Fruit fly (Drosophila melanogaster): ENCODE results near the gene deltaCOP.

DNA sequence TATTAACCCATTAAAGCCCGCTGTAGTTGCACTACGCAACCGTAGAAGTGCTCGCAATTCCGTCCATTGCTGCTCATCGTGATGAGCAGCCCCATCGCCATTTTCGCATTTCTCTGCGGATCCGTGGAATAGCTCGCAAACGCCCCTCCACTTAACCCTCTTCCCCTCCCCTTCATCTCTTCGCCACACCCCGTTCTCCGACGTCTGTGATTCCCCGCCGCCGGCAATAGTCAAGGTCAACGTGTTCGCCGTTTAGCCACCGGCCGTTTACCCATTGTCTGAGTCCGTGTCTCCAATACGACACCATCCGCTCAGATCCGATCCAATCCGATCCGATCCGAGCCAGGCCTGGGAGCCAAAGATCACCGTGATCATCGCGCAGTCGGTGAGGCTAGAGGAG, 15.2 kb downstream of the deltaCOP start:
- TF ChIP-seq CG15710 (tag; optimal IDR thresholded peaks at IDR 0.05) (no peak), CG32121 (GFP tag; IDR thresholded peaks at IDR 0.05) (no peak)
